Worm (Caenorhabditis elegans): ENCODE results near the gene B0353.1.

B0353.1 gene

DNA sequence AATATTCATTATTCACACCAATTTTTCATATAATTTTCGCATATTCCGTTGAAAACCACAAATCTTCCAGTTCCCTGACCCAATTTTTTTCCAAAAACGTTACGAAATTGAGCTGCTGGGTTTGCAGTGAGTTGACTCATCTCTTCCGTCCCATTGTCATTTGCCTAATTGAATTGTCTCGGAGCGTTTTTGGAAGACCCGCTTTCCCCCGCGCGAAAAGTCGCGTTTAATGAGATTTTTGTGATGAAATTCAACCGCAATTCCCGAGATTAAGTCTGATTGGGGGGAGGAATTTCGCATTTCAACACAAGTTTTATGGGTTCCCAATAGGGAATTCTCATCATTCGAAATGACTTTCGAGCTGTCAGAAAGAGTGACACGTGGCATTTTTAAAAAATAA is 56.1 kb downstream of the B0353.1 start:
- no peak for TF ChIP-seq ceh-40 (GFP tag; IDR thresholded peaks at IDR 0.05)

- no peak for TF ChIP-seq bed-1 (GFP tag; IDR thresholded peaks at IDR 0.05)
- no peak for TF ChIP-seq lag-1 (GFP tag; IDR thresholded peaks at IDR 0.05)
- TF ChIP-seq K12H6.12 (tag; optimal IDR thresholded peaks at IDR 0.05): no peak
- no peak for TF ChIP-seq ccch-3 (GFP tag; optimal IDR thresholded peaks at IDR 0.05)
- TF ChIP-seq Y67H2A.10 (GFP tag; conservative IDR thresholded peaks at IDR 0.05): no peak
- TF ChIP-seq lin-40 (tag; optimal IDR thresholded peaks at IDR 0.05): no peak
- TF ChIP-seq hsf-1 (GFP tag; IDR thresholded peaks at IDR 0.05): no peak
These were observed 57.0 kb downstream of the B0353.1 start for ce11 chrIII:612759-613158.

DNA sequence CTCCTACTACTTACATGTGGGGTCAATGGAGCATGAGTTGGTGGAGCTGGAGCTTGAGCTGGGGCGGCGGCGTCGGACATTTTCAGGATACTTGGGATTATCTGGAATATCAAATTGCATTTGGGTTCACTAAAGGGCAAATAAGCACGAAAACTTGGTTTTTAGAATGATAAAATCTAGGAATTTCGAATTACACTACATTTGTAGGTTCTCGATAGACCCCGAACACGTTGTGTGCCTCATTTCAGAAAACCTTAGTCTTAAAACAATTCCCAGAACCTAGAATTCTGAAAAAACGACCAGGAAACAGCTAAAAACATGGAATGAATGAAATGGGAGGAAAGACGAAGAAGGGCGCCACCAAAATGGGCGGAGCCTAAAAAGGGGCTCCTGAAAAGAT is 58.7 kb downstream of the B0353.1 start, which contains the start of gene T19C3.3:
TSS of gene T19C3.3 (minus strand) at position 101 of the 400 bp plus-strand sequence.
- TF ChIP-seq bed-1 (GFP tag; IDR thresholded peaks at IDR 0.05) (no peak), lin-40 (tag; optimal IDR thresholded peaks at IDR 0.05) (no peak), ztf-28 (GFP tag; IDR thresholded peaks at IDR 0.05) (no peak), attf-6 (GFP tag; IDR thresholded peaks at IDR 0.05) (no peak)

DNA sequence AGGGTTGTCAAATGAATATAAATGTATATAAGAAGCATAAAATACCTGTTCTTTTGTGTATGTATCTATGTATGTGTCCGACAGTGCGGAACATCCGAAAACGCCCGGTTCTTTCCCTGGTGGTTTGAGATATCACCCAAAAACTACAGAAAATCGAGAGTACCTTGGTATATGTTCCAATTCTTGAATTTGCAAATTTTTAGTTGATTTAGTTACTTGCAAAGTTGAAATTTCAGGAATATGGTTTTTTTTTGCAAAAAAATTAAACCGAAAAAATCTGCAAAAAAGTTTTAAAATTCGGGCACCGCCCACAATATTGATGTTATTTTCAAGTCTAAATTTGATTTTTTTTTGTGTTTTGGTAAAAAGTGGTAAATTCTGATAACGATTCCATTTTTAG is 61.7 kb downstream of the B0353.1 start, which contains the start of gene T19C3.2:
TSS of gene T19C3.2 (minus strand) at position 101 of the 400 bp plus-strand sequence.
- TF ChIP-seq Y95B8A.8 (GFP tag; IDR thresholded peaks at IDR 0.05) (no peak), snpc-4 (GFP tag; optimal IDR thresholded peaks at IDR 0.05) (no peak), snpc-4 (tag; optimal IDR thresholded peaks at IDR 0.05) (no peak), zfh-2 (GFP tag; conservative IDR thresholded peaks at IDR 0.05) (no peak), efl-1 (GFP tag; optimal IDR thresholded peaks at IDR 0.05) (no peak), F23B12.7 (tag; optimal IDR thresholded peaks at IDR 0.05; ENCODE audit: insufficient read depth) (no peak), attf-6 (GFP tag; IDR thresholded peaks at IDR 0.05) (no peak), aptf-2 (GFP tag; conservative IDR thresholded peaks at IDR 0.05) (no peak), nhr-80 (tag; optimal IDR thresholded peaks at IDR 0.05) (no peak), let-526 (GFP tag; IDR thresholded peaks at IDR 0.05) (no peak), hlh-12 (tag; optimal IDR thresholded peaks at IDR 0.05) (no peak), nfyb-1 (GFP tag; IDR thresholded peaks at IDR 0.05) (no peak), ztf-28 (GFP tag; IDR thresholded peaks at IDR 0.05) (no peak), egl-18 (GFP tag; IDR thresholded peaks at IDR 0.05) (no peak), K11D2.4 (GFP tag; IDR thresholded peaks at IDR 0.05) (no peak), rcor-1 (GFP tag; IDR thresholded peaks at IDR 0.05) (no peak), F10E7.11 (tag; optimal IDR thresholded peaks at IDR 0.05) (no peak), madf-10 (tag; optimal IDR thresholded peaks at IDR 0.05) (no peak), bed-2 (GFP tag; IDR thresholded peaks at IDR 0.05) (no peak), ztf-25 (GFP tag; IDR thresholded peaks at IDR 0.05) (no peak)

- peak; percentile 44 for TF ChIP-seq attf-5 (GFP tag; optimal IDR thresholded peaks at IDR 0.05)
- no peak for TF ChIP-seq ZK185.1 (tag; optimal IDR thresholded peaks at IDR 0.05; ENCODE audit: poor library complexity, severe bottlenecking)
- TF ChIP-seq rpc-1 (optimal IDR thresholded peaks at IDR 0.05): no peak
- no peak for TF ChIP-seq rpc-1 (tag; optimal IDR thresholded peaks at IDR 0.05)
- no peak for TF ChIP-seq ztf-18 (tag; optimal IDR thresholded peaks at IDR 0.05)
- no peak for TF ChIP-seq rcor-1 (GFP tag; IDR thresholded peaks at IDR 0.05)
- TF ChIP-seq nhr-90 (tag; optimal IDR thresholded peaks at IDR 0.05): no peak
- no peak for TF ChIP-seq sea-2 (GFP tag; IDR thresholded peaks at IDR 0.05)
- no peak for TF ChIP-seq T07F8.4 (tag; optimal IDR thresholded peaks at IDR 0.05)
- no peak for TF ChIP-seq nfya-1 (tag; optimal IDR thresholded peaks at IDR 0.05; ENCODE audit: borderline replicate concordance, insufficient read depth)
- no peak for TF ChIP-seq B0261.1 (tag; optimal IDR thresholded peaks at IDR 0.05)
- no peak for TF ChIP-seq hmg-20 (GFP tag; IDR thresholded peaks at IDR 0.05)
- TF ChIP-seq lin-40 (tag; optimal IDR thresholded peaks at IDR 0.05): no peak
- no peak for TF ChIP-seq athp-1 (tag; optimal IDR thresholded peaks at IDR 0.05)
- peak; percentile 62 for TF ChIP-seq nhr-80 (tag; optimal IDR thresholded peaks at IDR 0.05)
- no peak for TF ChIP-seq ama-1 (optimal IDR thresholded peaks at IDR 0.05)
- TF ChIP-seq ama-1 (GFP tag; optimal IDR thresholded peaks at IDR 0.05): no peak
- TF ChIP-seq die-1 (tag; optimal IDR thresholded peaks at IDR 0.05): no peak
- TF ChIP-seq hlh-26 (GFP tag; conservative IDR thresholded peaks at IDR 0.05): no peak
These were observed 64.5 kb downstream of the B0353.1 start, which contains the start of gene T19C3.4 for ce11 chrIII:620204-620718. Gene T19C3.4 (minus strand): TSS chrIII:620254.

All from whole organism, young adult.